Fruit fly (Drosophila melanogaster) ovary, adult (tissue): Measurements from ENCODE around the gene Spase25.

ENCODE experiments used
- CG17801 ChIP-seq: fragments of 200-800 bp; optimal IDR thresholded peaks from 2 replicates; lab custom pipeline; 2019; ENCODE audit warnings: missing biosample characterization, mild to moderate bottlenecking, missing genetic modification characterization, moderate library complexity; ENCODE audit not compliant: partially characterized antibody

The Spase25 gene

dm6 chrX:11485075-11485474 lies at the start of gene Spase25:
TSS of gene Spase25 (plus strand) at chrX:11485250.
- peak; percentile 80 for TF ChIP-seq CG17801 (GFP tag; lab: Kevin White, UChicago)

- TF ChIP-seq CG17801 (GFP tag; lab: Kevin White, UChicago) = no peak
Observed at dm6 chrX:11439270-11439669, 45.8 kb upstream of the Spase25 start.

DNA sequence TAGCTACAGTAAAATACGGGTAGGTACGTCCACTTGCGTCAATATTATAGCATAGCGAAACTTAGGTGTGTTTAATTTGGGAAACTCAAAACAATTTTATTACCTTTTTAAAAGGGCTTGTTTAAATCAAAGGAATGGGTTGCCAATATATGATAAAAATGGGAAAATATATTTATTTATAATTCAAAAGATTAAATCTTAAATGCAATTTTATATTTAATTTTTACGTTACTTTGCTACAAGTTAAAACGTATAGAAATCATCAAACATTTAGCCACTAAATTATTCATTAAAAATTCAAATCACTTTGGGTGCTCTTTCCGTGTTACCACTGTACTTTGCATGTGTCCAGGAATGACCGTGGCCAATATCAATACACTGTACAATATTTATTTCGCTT lies 44.1 kb upstream of the Spase25 start:
- peak; percentile 39 for TF ChIP-seq CG17801 (GFP tag; lab: Kevin White, UChicago)

dm6 chrX:11441829-11442634 lies 43.0 kb upstream of the Spase25 start, which contains the start of gene Sk1:
TSS of gene Sk1 (plus strand) at chrX:11442539.
- no peak for TF ChIP-seq CG17801 (GFP tag; lab: Kevin White, UChicago)

dm6 chrX:11446792-11447405 lies 38.2 kb upstream of the Spase25 start:
- TF ChIP-seq CG17801 (GFP tag; lab: Kevin White, UChicago) = peak; percentile 90

dm6 chrX:11448637-11449036 lies 36.4 kb upstream of the Spase25 start:
- TF ChIP-seq CG17801 (GFP tag; lab: Kevin White, UChicago) = no peak

DNA sequence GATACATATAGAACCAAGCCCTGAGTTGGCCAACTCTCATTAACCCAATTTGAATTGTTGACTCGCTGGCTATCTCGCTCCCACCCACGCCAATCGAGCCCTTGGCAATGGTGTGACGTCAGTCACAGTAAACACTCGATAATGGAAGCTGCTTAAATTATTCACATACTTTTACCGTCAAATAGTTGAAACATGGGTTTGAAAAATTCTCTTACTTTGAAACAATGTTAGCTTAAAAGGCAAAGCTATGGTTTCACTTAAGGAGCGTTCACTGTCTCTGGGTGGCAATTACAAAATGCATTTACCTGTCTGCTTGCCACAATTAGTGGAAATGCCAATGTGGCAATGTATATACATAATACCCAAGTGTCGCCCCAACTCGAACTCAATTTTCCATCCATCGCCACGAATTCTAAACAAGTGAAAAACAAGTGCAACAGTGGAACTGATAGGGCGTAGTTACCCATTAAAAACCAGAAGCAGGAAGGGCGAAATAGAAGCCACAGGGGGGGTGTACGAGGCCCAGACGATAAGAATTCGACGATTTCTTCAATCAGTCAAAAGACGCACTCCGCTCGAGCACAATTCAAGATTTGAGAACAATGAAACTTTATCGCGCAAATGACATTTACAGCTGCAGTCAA lies 35.5 kb upstream of the Spase25 start:
- TF ChIP-seq CG17801 (GFP tag; lab: Kevin White, UChicago) = peak; percentile 79

- TF ChIP-seq CG17801 (GFP tag; lab: Kevin White, UChicago) = no peak
Observed at dm6 chrX:11450406-11450805, 34.6 kb upstream of the Spase25 start.

DNA sequence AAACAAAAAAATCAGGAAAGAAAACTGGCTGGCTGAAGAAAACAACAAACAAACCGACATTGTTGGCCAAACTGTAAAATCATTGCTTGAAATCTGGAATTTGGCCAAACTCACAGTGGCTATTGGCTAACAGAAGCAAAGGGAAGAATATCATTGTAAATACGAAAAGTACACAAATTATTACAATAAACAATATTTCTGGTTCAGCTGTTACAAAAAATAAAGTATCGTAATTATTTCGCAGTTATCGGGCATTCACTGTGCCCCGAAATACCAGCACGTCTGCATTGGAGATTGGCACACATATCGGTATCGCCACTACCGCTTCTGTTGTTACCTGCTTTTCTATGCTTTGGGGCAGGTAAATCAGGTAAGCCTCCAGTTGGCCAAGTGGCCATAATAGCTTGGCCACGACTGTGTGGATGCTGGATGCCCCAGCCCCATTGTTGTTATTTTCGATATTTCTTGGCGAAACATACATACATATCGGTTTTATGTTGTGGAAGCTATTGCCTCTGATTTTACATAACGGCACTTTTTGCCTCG lies 34.0 kb upstream of the Spase25 start:
- peak; percentile 59 for TF ChIP-seq CG17801 (GFP tag; lab: Kevin White, UChicago)

DNA sequence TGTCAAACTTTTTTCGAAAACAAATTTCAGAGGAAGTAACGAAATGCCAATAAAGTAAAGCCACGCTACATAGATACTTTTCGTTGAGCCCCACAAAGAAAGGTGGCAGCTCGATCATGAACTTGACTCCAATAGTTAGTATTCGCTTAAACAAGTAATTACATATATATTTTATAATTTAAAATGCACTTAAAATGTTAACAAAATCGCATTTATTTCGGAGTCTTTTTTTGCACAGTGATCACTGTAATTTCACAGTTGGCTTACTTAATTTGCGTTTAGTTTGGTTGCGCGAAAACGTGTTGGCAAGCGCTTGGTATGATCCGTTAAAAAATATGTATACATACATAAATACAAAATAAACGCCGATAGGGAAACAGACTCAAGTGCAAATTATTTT lies 33.4 kb upstream of the Spase25 start:
- TF ChIP-seq CG17801 (GFP tag; lab: Kevin White, UChicago) = peak; percentile 53

dm6 chrX:11452846-11453391 lies 32.1 kb upstream of the Spase25 start:
- peak; percentile 34 for TF ChIP-seq CG17801 (GFP tag; lab: Kevin White, UChicago)

DNA sequence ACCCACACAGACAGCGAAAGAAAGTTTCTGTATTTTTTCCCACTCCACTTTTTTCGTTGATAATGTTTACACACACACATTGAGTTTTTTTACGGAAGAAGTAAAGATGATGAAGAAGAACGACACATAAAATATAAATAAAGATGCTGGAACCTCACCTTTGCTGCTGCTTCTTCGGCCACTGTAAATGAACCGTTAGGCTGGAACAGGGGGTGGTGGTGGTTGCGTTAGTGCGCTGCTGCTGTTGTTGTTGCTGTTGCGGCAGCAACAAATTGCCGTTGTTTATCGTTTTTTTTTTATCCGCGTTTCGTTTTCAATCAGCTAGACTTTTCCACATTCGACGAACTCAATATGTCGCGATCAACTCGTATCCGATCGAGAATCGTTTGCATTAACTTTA lies 31.4 kb upstream of the Spase25 start:
- no peak for TF ChIP-seq CG17801 (GFP tag; lab: Kevin White, UChicago)

DNA sequence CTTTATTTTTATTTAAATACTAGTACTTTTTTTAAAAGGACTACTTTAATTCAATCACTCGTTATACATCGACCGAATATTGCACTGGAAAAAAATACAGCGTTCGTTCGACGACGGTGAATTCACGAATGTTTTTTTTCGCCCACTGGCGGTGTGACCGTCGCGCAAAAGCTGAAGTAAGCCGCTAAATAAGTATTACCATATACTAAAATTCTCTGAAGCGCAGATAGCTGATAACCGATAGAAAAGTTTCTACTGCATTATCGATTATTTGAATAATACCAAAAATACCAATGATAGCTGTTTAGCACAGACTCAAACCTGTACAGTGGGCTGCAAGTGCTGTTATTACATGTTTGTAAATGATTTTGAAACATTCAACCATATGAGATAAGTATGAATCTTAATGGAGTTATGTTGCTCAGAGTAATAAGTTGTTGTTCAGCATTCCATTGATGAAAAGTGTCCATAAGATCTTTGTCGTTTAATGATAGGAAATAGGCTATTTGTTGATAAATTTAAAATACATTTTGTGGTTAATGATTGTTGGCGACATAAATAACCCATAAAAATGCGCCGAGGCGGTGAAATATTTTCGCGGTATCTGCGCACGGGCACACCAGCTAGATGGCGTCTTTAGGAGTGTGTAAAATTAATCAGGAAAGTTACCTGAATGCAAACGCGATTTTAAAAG lies 30.7 kb upstream of the Spase25 start, which contains the start of the genes Evi5 and HP5:
Gene Evi5, minus strand, starts transcription at position 198 of the 694 bp plus-strand sequence.
Gene HP5, plus strand, starts transcription at position 598 of the 694 bp plus-strand sequence.
- TF ChIP-seq CG17801 (GFP tag; lab: Kevin White, UChicago) = peak; percentile 47

- TF ChIP-seq CG17801 (GFP tag; lab: Kevin White, UChicago) = no peak
Observed at dm6 chrX:11457149-11457548, 27.9 kb upstream of the Spase25 start.
